Worm (Caenorhabditis elegans) whole organism, young adult: Measurements from ENCODE around the gene W03D2.9.

Experiments
- B0261.1 ChIP-seq: sonication (generic microtip); optimal IDR thresholded peaks from 2 replicates; lab custom pipeline; 2016; ENCODE audit warnings: mild to moderate bottlenecking, missing genetic modification characterization, moderate library complexity, missing compliant biosample characterization
- B0336.3 ChIP-seq: fragments of 200-800 bp; sonication (Bioruptor generic); IDR thresholded peaks from 2 replicates; pipeline ENCODE4 v1.3.6; 2022; ENCODE audit warnings: missing genetic modification characterization, missing compliant biosample characterization
- F10E7.11 ChIP-seq: sonication (generic microtip); optimal IDR thresholded peaks from 2 replicates; lab custom pipeline; 2017; ENCODE audit warnings: mild to moderate bottlenecking, missing genetic modification characterization, moderate library complexity, missing compliant biosample characterization
- F23B12.7 ChIP-seq: sonication (generic microtip); optimal IDR thresholded peaks from 2 replicates; lab custom pipeline; 2017; ENCODE audit warnings: missing genetic modification characterization, mild to moderate bottlenecking, missing compliant biosample characterization, antibody characterized with exemption, moderate library complexity; ENCODE audit not compliant: insufficient read depth
- F33H1.4 ChIP-seq: fragments of 200-800 bp; sonication (Bioruptor generic); IDR thresholded peaks from 2 replicates; pipeline ENCODE4 v1.3.6; 2022; ENCODE audit warnings: missing genetic modification reagents, missing genetic modification characterization, missing compliant biosample characterization
- T26A5.8 ChIP-seq: sonication (generic microtip); optimal IDR thresholded peaks from 2 replicates; lab custom pipeline; 2016; ENCODE audit warnings: missing genetic modification characterization, missing compliant biosample characterization
- Y53G8AR.9 ChIP-seq: fragments of 200-800 bp; sonication (Bioruptor generic); conservative IDR thresholded peaks from 2 replicates; pipeline ENCODE4 v1.3.6; 2022; ENCODE audit warnings: missing genetic modification reagents, missing genetic modification characterization, missing compliant biosample characterization
- Y67H2A.10 ChIP-seq: fragments of 200-800 bp; sonication (Bioruptor generic); conservative IDR thresholded peaks from 2 replicates; pipeline ENCODE4 v1.3.6; 2022; ENCODE audit warnings: missing genetic modification reagents, missing genetic modification characterization, missing compliant biosample characterization
- attf-5 ChIP-seq: fragments of 200-800 bp; sonication (Bioruptor generic); optimal IDR thresholded peaks from 2 replicates; lab custom pipeline; 2018; ENCODE audit warnings: mild to moderate bottlenecking, missing genetic modification characterization, missing compliant biosample characterization
- ccch-3 ChIP-seq: fragments of 200-800 bp; sonication (Bioruptor generic); optimal IDR thresholded peaks from 2 replicates; lab custom pipeline; 2018; ENCODE audit warnings: mild to moderate bottlenecking, missing genetic modification characterization, missing compliant biosample characterization
- cebp-1 ChIP-seq, 2 experiments: fragments of 200-800 bp in 1 of 2; sonication (Bioruptor generic) in 1 of 2; sonication (generic microtip) in 1 of 2; IDR thresholded peaks in 1 of 2; optimal IDR thresholded peaks in 1 of 2; 2 replicates each; pipeline versions ENCODE4 v1.3.6 to Lab custom; 2017 to 2022; ENCODE audit warnings: missing compliant biosample characterization in 2 of 2, missing genetic modification characterization in 2 of 2, mild to moderate bottlenecking in 1 of 2, missing genetic modification reagents in 1 of 2, moderate library complexity in 1 of 2
- ceh-40 ChIP-seq: fragments of 200-800 bp; sonication (Bioruptor generic); IDR thresholded peaks from 2 replicates; pipeline ENCODE4 v1.3.6; 2022; ENCODE audit warnings: missing genetic modification characterization, missing compliant biosample characterization
- ceh-58 ChIP-seq: fragments of 200-800 bp; sonication (Bioruptor generic); IDR thresholded peaks from 2 replicates; pipeline ENCODE4 v1.3.6; 2022; ENCODE audit warnings: missing genetic modification characterization, missing compliant biosample characterization
- dpff-1 ChIP-seq: sonication (generic microtip); optimal IDR thresholded peaks from 2 replicates; lab custom pipeline; 2017; ENCODE audit warnings: mild to moderate bottlenecking, missing genetic modification characterization, missing compliant biosample characterization
- egl-44 ChIP-seq: fragments of 200-800 bp; sonication (Bioruptor generic); IDR thresholded peaks from 2 replicates; pipeline ENCODE4 v1.3.6; 2022; ENCODE audit warnings: missing genetic modification reagents, missing genetic modification characterization, missing compliant biosample characterization
- gei-17 ChIP-seq: fragments of 200-800 bp; sonication (Bioruptor generic); optimal IDR thresholded peaks from 2 replicates; lab custom pipeline; 2018; ENCODE audit warnings: mild to moderate bottlenecking, missing genetic modification characterization, missing compliant biosample characterization
- hlh-26 ChIP-seq: fragments of 200-800 bp; sonication (Bioruptor generic); conservative IDR thresholded peaks from 2 replicates; pipeline ENCODE4 v1.3.6; 2022; ENCODE audit warnings: missing genetic modification reagents, missing genetic modification characterization, missing compliant biosample characterization
- lin-54 ChIP-seq: fragments of 200-800 bp; sonication (Bioruptor generic); optimal IDR thresholded peaks from 2 replicates; lab custom pipeline; 2018; ENCODE audit warnings: mild to moderate bottlenecking, missing genetic modification characterization, missing compliant biosample characterization
- lsl-1 ChIP-seq: fragments of 200-800 bp; sonication (Bioruptor generic); optimal IDR thresholded peaks from 2 replicates; lab custom pipeline; 2018; ENCODE audit warnings: mild to moderate bottlenecking, missing genetic modification characterization, moderate library complexity, missing compliant biosample characterization
- lsy-27 ChIP-seq: sonication (generic microtip); optimal IDR thresholded peaks from 2 replicates; lab custom pipeline; 2017; ENCODE audit warnings: missing genetic modification characterization, mild to moderate bottlenecking, missing compliant biosample characterization, antibody characterized with exemption, missing genotype, borderline replicate concordance; ENCODE audit not compliant: insufficient read depth
- madf-10 ChIP-seq: sonication (generic microtip); optimal IDR thresholded peaks from 2 replicates; lab custom pipeline; 2016; ENCODE audit warnings: mild to moderate bottlenecking, missing genetic modification characterization, missing compliant biosample characterization
- nfyb-1 ChIP-seq: fragments of 200-800 bp; sonication (Bioruptor generic); IDR thresholded peaks from 2 replicates; pipeline ENCODE4 v1.3.6; 2022; ENCODE audit warnings: missing genetic modification reagents, missing genetic modification characterization, missing compliant biosample characterization
- nhr-80 ChIP-seq: sonication (generic microtip); optimal IDR thresholded peaks from 2 replicates; lab custom pipeline; 2016; ENCODE audit warnings: missing genetic modification characterization, missing compliant biosample characterization
- rcor-1 ChIP-seq: fragments of 200-800 bp; sonication (Bioruptor generic); IDR thresholded peaks from 2 replicates; pipeline ENCODE4 v1.3.6; 2022; ENCODE audit warnings: missing genetic modification reagents, missing genetic modification characterization, missing compliant biosample characterization
- repo-1 ChIP-seq: sonication (generic microtip); optimal IDR thresholded peaks from 2 replicates; lab custom pipeline; 2017; ENCODE audit warnings: mild to moderate bottlenecking, missing genetic modification characterization, missing compliant biosample characterization
- rpc-1 ChIP-seq, 2 experiments: fragments of 150-350 bp in 1 of 2; sonication (generic microtip) in 1 of 2; optimal IDR thresholded peaks; 2 replicates each; lab custom pipeline; 2014 to 2018; ENCODE audit warnings: missing biosample characterization in 1 of 2, missing genetic modification characterization in 1 of 2, missing genetic modification reagents in 1 of 2, missing genotype in 1 of 2
- snpc-1.1 ChIP-seq: sonication (generic microtip); optimal IDR thresholded peaks from 2 replicates; lab custom pipeline; 2017; ENCODE audit warnings: missing genetic modification characterization, mild to moderate bottlenecking, missing compliant biosample characterization, antibody characterized with exemption, moderate library complexity, missing genotype, missing genetic modification reagents; ENCODE audit not compliant: insufficient read depth
- tbp1 ChIP-seq: fragments of 200-800 bp; sonication (Bioruptor generic); optimal IDR thresholded peaks from 2 replicates; lab custom pipeline; 2018; ENCODE audit warnings: mild to moderate bottlenecking, missing genetic modification characterization, missing compliant biosample characterization
- tbx-9 ChIP-seq: sonication (generic microtip); optimal IDR thresholded peaks from 2 replicates; lab custom pipeline; 2016; ENCODE audit warnings: borderline replicate concordance, missing genetic modification characterization, inconsistent platforms, missing compliant biosample characterization
- tlf-1 ChIP-seq: fragments of 200-800 bp; sonication (Bioruptor generic); optimal IDR thresholded peaks from 2 replicates; lab custom pipeline; 2018; ENCODE audit warnings: mild to moderate bottlenecking, missing genetic modification characterization, missing compliant biosample characterization
- unc-62 ChIP-seq: fragments of 150-350 bp; optimal IDR thresholded peaks from 2 replicates; lab custom pipeline; 2014; ENCODE audit warnings: missing biosample characterization, missing genetic modification reagents, missing genetic modification characterization
- zfh-2 ChIP-seq: fragments of 200-800 bp; sonication (Bioruptor generic); conservative IDR thresholded peaks from 2 replicates; pipeline ENCODE4 v1.3.6; 2022; ENCODE audit warnings: missing genetic modification reagents, missing genetic modification characterization, missing compliant biosample characterization
- ztf-18 ChIP-seq: sonication (generic microtip); optimal IDR thresholded peaks from 2 replicates; lab custom pipeline; 2016; ENCODE audit warnings: missing genotype, mild to moderate bottlenecking, missing genetic modification characterization, missing compliant biosample characterization
- ztf-25 ChIP-seq: fragments of 200-800 bp; sonication (Bioruptor generic); IDR thresholded peaks from 2 replicates; pipeline ENCODE4 v1.3.6; 2022; ENCODE audit warnings: missing genetic modification reagents, missing genetic modification characterization, missing compliant biosample characterization
- ztf-26 ChIP-seq: sonication (generic microtip); optimal IDR thresholded peaks from 2 replicates; lab custom pipeline; 2017; ENCODE audit warnings: missing genetic modification characterization, missing compliant biosample characterization
- ztf-3 ChIP-seq: fragments of 200-800 bp; sonication (Bioruptor generic); optimal IDR thresholded peaks from 2 replicates; lab custom pipeline; 2018; ENCODE audit warnings: mild to moderate bottlenecking, missing genetic modification characterization, missing compliant biosample characterization

W03D2.9 gene

DNA sequence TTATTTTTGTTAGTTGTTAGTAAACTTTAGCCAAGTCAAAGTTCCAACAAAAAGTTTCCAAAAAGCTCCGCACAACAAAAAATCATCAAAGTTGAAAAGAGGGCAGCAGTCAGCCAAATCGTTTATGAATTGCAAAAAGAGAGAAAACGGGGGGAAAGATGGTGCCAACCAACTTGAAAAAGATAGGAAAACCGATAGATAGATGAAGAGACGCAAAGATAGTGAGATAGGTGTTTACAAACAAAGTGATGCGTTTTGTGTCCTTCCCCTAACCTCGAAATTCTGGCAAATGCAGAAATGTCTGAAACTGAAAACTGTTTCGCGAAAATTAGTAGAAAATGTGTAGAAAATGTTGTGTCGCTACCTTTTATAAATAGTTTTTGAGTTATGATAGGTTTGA is 41.0 kb downstream of the W03D2.9 start:
- no peak for TF ChIP-seq madf-10 (tag; lab: Kevin White, UChicago)
- TF ChIP-seq nhr-80 (tag; lab: Kevin White, UChicago), result peak; percentile 37
- TF ChIP-seq T26A5.8 (tag; lab: Kevin White, UChicago), result no peak
- no peak for TF ChIP-seq nfyb-1 (GFP tag; lab: Robert Waterston, UW)
- TF ChIP-seq ztf-25 (GFP tag; lab: Robert Waterston, UW), result no peak
- no peak for TF ChIP-seq snpc-1.1
- TF ChIP-seq, all 124 proteins: peak for 1

DNA sequence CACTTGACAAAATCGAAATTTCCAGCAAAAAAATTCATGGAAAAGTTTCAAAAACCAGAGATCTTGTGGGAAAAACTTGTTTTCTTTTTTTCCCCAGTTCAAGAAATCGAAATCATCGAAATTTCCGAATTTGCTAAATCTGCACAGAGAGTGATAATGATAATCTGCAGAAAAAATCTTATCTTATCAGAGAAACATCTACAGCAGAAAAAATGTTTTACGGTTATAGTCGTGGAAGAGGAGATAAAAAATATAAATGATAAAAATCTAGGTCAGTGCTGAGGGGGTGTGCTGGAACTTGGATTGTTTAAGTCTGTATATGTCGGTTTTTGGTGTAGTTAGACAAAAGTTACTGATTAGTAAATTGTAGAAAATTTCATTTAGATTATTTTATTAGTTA is 42.2 kb downstream of the W03D2.9 start:
- TF ChIP-seq Y67H2A.10 (GFP tag; lab: Robert Waterston, UW), result no peak
- no peak for TF ChIP-seq ceh-58 (GFP tag; lab: Robert Waterston, UW)
- TF ChIP-seq Y53G8AR.9 (GFP tag; lab: Robert Waterston, UW), result no peak
- no peak for TF ChIP-seq lin-54
- TF ChIP-seq tbx-9 (tag; lab: Kevin White, UChicago), result no peak
- no peak for TF ChIP-seq rcor-1 (GFP tag; lab: Robert Waterston, UW)
- TF ChIP-seq lsy-27 (tag; lab: Kevin White, UChicago), result no peak
- TF ChIP-seq hlh-26 (GFP tag; lab: Robert Waterston, UW), result no peak
- TF ChIP-seq B0261.1, result no peak
- TF ChIP-seq lsl-1 (GFP tag; lab: Kevin White, UChicago), result no peak
- TF ChIP-seq, all 124 proteins: peak for 0

DNA sequence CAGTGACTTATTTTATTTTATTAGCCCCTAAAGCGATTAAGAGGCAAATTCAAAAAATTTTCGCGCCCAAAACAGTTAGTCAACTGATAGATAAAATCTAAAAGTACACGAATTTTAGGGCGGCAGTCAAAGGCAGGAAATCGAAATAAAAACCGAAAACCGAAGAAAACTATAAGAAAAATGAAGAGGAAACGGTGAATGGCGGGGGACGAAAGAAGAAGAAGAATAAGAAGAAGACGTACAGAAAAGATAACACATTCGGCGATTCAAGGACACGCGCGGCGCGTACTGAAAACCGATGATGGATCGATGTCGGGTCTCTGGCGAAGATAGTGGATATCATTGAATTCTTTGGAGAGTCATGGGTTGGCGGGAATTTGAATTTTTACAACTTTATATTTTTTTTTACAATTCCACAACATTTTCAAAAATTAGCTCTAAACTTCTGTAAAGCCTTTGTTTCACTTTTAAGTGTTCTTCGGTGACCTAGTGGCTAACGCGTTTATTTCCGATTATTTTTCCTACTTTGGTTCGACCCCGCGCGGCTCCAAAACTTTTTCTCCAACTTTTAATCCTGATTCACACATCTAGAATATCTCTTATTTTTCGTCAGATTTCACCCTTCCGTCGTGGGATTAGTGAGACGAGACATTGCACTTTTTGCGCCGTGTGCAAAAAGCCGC is 43.5 kb downstream of the W03D2.9 start:
- TF ChIP-seq F33H1.4 (no peak), tbp1 (peak; percentile 81), ztf-26 (tag; lab: Kevin White, UChicago) (no peak), ztf-3 (GFP tag; lab: Kevin White, UChicago) (no peak), nfyb-1 (GFP tag; lab: Robert Waterston, UW) (no peak), cebp-1 (GFP tag; IDR thresholded peaks at IDR 0.05; lab: Robert Waterston, UW) (no peak), cebp-1 (tag; optimal IDR thresholded peaks at IDR 0.05; lab: Kevin White, UChicago) (no peak), egl-44 (no peak), gei-17 (GFP tag; lab: Kevin White, UChicago) (no peak), ztf-25 (GFP tag; lab: Robert Waterston, UW) (no peak), ztf-18 (tag; lab: Kevin White, UChicago) (no peak), rpc-1 (optimal IDR thresholded peaks at IDR 0.05; lab: Kevin White, UChicago) (peak; percentile 29), rpc-1 (tag; optimal IDR thresholded peaks at IDR 0.05; lab: Kevin White, UChicago) (peak; percentile 71), unc-62 (GFP tag; lab: Kevin White, UChicago) (no peak), tlf-1 (GFP tag; lab: Kevin White, UChicago) (no peak), lin-54 (peak; percentile 31), snpc-1.1 (no peak), ccch-3 (GFP tag; lab: Kevin White, UChicago) (no peak), F10E7.11 (no peak), attf-5 (no peak), B0336.3 (no peak), F23B12.7 (no peak), repo-1 (tag; lab: Kevin White, UChicago) (no peak), B0261.1 (peak; percentile 47), lsy-27 (tag; lab: Kevin White, UChicago) (no peak), zfh-2 (no peak), dpff-1 (no peak), ceh-40 (GFP tag; lab: Robert Waterston, UW) (no peak)
